Worm (Caenorhabditis elegans) whole organism, L4 larva: ENCODE measurements around the gene fut-1.

Experiments used
- F10B5.3 ChIP-seq: sonication (generic microtip); optimal IDR thresholded peaks from 2 replicates; lab custom pipeline; 2016; ENCODE audit warnings: mild to moderate bottlenecking, missing genetic modification characterization, missing compliant biosample characterization
- F26F4.8 ChIP-seq: fragments of 200-800 bp; sonication (Bioruptor generic); conservative IDR thresholded peaks from 2 replicates; pipeline ENCODE4 v1.3.6; 2022; ENCODE audit warnings: missing genetic modification characterization, missing compliant biosample characterization
- F37D6.2 ChIP-seq: sonication (generic microtip); optimal IDR thresholded peaks from 2 replicates; lab custom pipeline; 2016; ENCODE audit warnings: mild to moderate bottlenecking, missing genetic modification characterization, missing compliant biosample characterization
- T20F7.1 ChIP-seq: fragments of 200-800 bp; sonication (Bioruptor generic); optimal IDR thresholded peaks from 2 replicates; lab custom pipeline; 2018; ENCODE audit warnings: mild to moderate bottlenecking, missing genetic modification characterization, missing compliant biosample characterization
- aha-1 ChIP-seq: fragments of 150-350 bp; peaks from one replicate; lab custom pipeline; 2014; ENCODE audit warnings: missing biosample characterization, missing genetic modification characterization
- ama-1 ChIP-seq: fragments of 150-350 bp; optimal IDR thresholded peaks from 2 replicates; lab custom pipeline; 2014; ENCODE audit warnings: inconsistent platforms, mixed read lengths
- arid-1 ChIP-seq: fragments of 200-800 bp; sonication (Bioruptor generic); conservative IDR thresholded peaks from 2 replicates; pipeline ENCODE4 v1.3.6; 2022; ENCODE audit warnings: missing genetic modification reagents, missing genetic modification characterization, missing compliant biosample characterization
- attf-4 ChIP-seq: sonication (generic microtip); optimal IDR thresholded peaks from 3 replicates; lab custom pipeline; 2017; ENCODE audit warnings: missing biosample characterization, missing genetic modification characterization
- ceh-44 ChIP-seq: fragments of 200-800 bp; sonication (Bioruptor generic); IDR thresholded peaks from 2 replicates; pipeline ENCODE4 v1.3.6; 2022; ENCODE audit warnings: missing genetic modification reagents, missing genetic modification characterization, missing compliant biosample characterization
- daf-19 ChIP-seq: fragments of 200-800 bp; sonication (Bioruptor generic); conservative IDR thresholded peaks from 2 replicates; pipeline ENCODE4 v1.3.6; 2022; ENCODE audit warnings: missing genetic modification characterization, missing compliant biosample characterization
- fkh-10 ChIP-seq: fragments of 150-350 bp; optimal IDR thresholded peaks from 2 replicates; lab custom pipeline; 2014; ENCODE audit warnings: missing biosample characterization, missing genetic modification reagents, missing genetic modification characterization
- fos-1 ChIP-seq: fragments of 150-350 bp; optimal IDR thresholded peaks from 2 replicates; lab custom pipeline; 2014; ENCODE audit warnings: missing biosample characterization, missing genetic modification characterization
- hif-1 ChIP-seq, 2 experiments: sonication (generic microtip); optimal IDR thresholded peaks; 2 replicates each; lab custom pipeline; 2016 to 2017; ENCODE audit warnings: missing compliant biosample characterization in 2 of 2, missing genetic modification characterization in 2 of 2, missing genetic modification reagents in 2 of 2, missing genotype in 2 of 2, mild to moderate bottlenecking in 1 of 2
- hlh-11 ChIP-seq: fragments of 200-800 bp; sonication (Bioruptor generic); optimal IDR thresholded peaks from 2 replicates; lab custom pipeline; 2018; ENCODE audit warnings: mild to moderate bottlenecking, missing genetic modification characterization, missing compliant biosample characterization
- hmg-1.1 ChIP-seq: fragments of 200-800 bp; sonication (Bioruptor generic); IDR thresholded peaks from 2 replicates; pipeline ENCODE4 v1.3.6; 2022; ENCODE audit warnings: missing genetic modification reagents, missing genetic modification characterization, missing compliant biosample characterization
- lim-7 ChIP-seq: fragments of 200-800 bp; sonication (Bioruptor generic); IDR thresholded peaks from 2 replicates; pipeline ENCODE4 v1.3.6; 2022; ENCODE audit warnings: missing genetic modification characterization, missing compliant biosample characterization
- lir-3 ChIP-seq: sonication (generic microtip); optimal IDR thresholded peaks from 2 replicates; lab custom pipeline; 2016; ENCODE audit warnings: mild to moderate bottlenecking, missing genetic modification characterization, missing compliant biosample characterization
- mep-1 ChIP-seq: fragments of 150-350 bp; sonication (generic microtip); optimal IDR thresholded peaks from 3 replicates; lab custom pipeline; 2014; ENCODE audit warnings: missing biosample characterization, missing genetic modification characterization
- mes-2 ChIP-seq: sonication (generic microtip); optimal IDR thresholded peaks from 2 replicates; lab custom pipeline; 2016; ENCODE audit warnings: missing genotype, mild to moderate bottlenecking, missing genetic modification characterization, missing compliant biosample characterization; ENCODE audit not compliant: poor library complexity, severe bottlenecking
- mxl-2 ChIP-seq: fragments of 200-800 bp; sonication (Bioruptor generic); conservative IDR thresholded peaks from 2 replicates; pipeline ENCODE4 v1.3.6; 2022; ENCODE audit warnings: missing genetic modification reagents, missing genetic modification characterization, missing compliant biosample characterization
- nhr-11 ChIP-seq: fragments of 150-350 bp; optimal IDR thresholded peaks from 2 replicates; lab custom pipeline; 2014; ENCODE audit warnings: missing biosample characterization, missing genetic modification characterization
- nhr-28 ChIP-seq: fragments of 150-350 bp; optimal IDR thresholded peaks from 2 replicates; lab custom pipeline; 2014; ENCODE audit warnings: missing biosample characterization, missing genetic modification characterization
- nhr-41 ChIP-seq: fragments of 200-800 bp; sonication (Bioruptor generic); IDR thresholded peaks from 2 replicates; pipeline ENCODE4 v1.3.6; 2022; ENCODE audit warnings: missing genetic modification reagents, missing genetic modification characterization, missing compliant biosample characterization
- nhr-42 ChIP-seq: fragments of 200-800 bp; sonication (Bioruptor generic); IDR thresholded peaks from 2 replicates; pipeline ENCODE4 v1.3.6; 2022; ENCODE audit warnings: missing genetic modification characterization, missing compliant biosample characterization
- nhr-48 ChIP-seq: sonication (generic microtip); optimal IDR thresholded peaks from 2 replicates; lab custom pipeline; 2016; ENCODE audit warnings: mild to moderate bottlenecking, missing genetic modification characterization, missing compliant biosample characterization
- rbr-2 ChIP-seq: sonication (generic microtip); optimal IDR thresholded peaks from 2 replicates; lab custom pipeline; 2016; ENCODE audit warnings: missing genotype, missing genetic modification characterization, missing compliant biosample characterization
- set-16 ChIP-seq: fragments of 200-800 bp; sonication (Bioruptor generic); IDR thresholded peaks from 2 replicates; pipeline ENCODE4 v1.3.6; 2022; ENCODE audit warnings: missing genetic modification reagents, missing genetic modification characterization, missing compliant biosample characterization
- snpc-1.2 ChIP-seq: fragments of 200-800 bp; sonication (Bioruptor generic); IDR thresholded peaks from 2 replicates; pipeline ENCODE4 v1.3.6; 2022; ENCODE audit warnings: missing genetic modification reagents, missing genetic modification characterization, missing compliant biosample characterization
- spr-3 ChIP-seq: fragments of 200-800 bp; sonication (Bioruptor generic); optimal IDR thresholded peaks from 2 replicates; lab custom pipeline; 2018; ENCODE audit warnings: mild to moderate bottlenecking, missing genetic modification characterization, missing compliant biosample characterization
- tag-97 ChIP-seq: fragments of 200-800 bp; sonication (Bioruptor generic); IDR thresholded peaks from 2 replicates; pipeline ENCODE4 v1.3.6; 2022; ENCODE audit warnings: missing genetic modification characterization, missing compliant biosample characterization
- unc-130 ChIP-seq: sonication (generic microtip); optimal IDR thresholded peaks from 2 replicates; lab custom pipeline; 2016; ENCODE audit warnings: missing genetic modification reagents, missing genetic modification characterization, missing compliant biosample characterization
- unc-39 ChIP-seq: sonication (generic microtip); optimal IDR thresholded peaks from 2 replicates; lab custom pipeline; 2017; ENCODE audit warnings: missing biosample characterization, missing genetic modification characterization
- unc-62 ChIP-seq, 3 experiments: fragments of 150-350 bp in 1 of 3; sonication (generic microtip); optimal IDR thresholded peaks in 2 of 3; peaks in 1 of 3; 1 replicate in 1 of 3; 2 replicates in 2 of 3; lab custom pipeline; 2014 to 2017; ENCODE audit warnings: missing biosample characterization in 3 of 3, missing genetic modification characterization in 3 of 3, missing genetic modification reagents in 3 of 3, missing genotype in 1 of 3

Gene fut-1

DNA sequence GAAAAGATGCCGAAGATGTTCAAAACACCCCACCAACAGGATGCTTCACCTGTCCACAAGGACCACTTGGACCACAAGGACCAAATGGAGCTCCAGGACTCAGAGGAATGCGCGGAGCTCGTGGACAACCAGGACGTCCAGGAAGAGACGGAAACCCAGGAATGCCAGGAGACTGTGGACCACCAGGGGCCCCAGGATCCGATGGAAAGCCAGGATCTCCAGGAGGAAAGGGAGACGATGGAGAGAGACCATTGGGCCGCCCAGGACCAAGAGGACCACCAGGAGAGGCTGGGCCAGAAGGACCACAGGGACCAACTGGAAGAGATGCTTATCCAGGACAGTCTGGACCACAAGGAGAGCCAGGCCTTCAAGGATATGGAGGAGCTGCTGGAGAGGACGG is 25.8 kb downstream of the fut-1 start:
- TF ChIP-seq mes-2 (tag; lab: Kevin White, UChicago) (no peak), set-16 (GFP tag; lab: Robert Waterston, UW) (peak; percentile 91), nhr-42 (0 out of 2 replicates have a peak, but pooled peaks have one; percentile 7), ceh-44 (GFP tag; lab: Robert Waterston, UW) (no peak), F26F4.8 (GFP tag; lab: Robert Waterston, UW) (0 out of 2 replicates have a peak, but pooled peaks have one; percentile 29)
- TF ChIP-seq, all 104 proteins: peak for 3

DNA sequence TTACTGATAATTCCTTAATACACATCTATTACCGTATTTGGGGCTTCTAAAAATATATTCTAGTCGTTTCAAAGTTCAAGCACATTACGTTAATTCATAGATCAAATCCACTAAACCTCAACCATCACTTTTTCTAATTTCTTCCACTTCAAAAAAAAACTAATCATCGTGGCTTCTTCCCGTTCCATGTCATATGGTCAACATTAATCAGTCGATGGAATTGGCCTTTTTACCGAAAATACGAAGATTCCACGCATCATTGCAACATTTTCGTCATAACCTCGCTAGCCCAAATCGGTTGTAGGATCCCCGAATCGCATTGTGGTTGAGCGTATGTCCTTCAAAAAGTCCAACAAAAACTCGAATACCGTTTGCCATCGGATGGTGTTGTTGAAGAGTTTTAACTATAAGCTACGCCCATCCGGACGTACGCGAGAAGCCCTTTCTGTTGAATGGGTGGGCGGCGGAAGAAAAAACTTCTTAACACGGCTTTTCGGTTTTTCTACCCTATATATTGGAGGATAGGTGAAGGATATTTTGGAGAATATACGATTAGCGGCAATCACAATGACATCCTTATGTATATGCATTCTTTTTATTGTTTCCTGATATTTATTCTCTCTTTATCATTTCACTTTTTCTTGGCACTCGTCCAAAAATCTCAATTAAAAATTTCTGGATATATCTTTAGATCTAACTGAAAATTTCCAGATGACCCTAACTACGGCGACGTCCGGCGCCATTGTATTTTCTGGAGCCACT is 26.9 kb downstream of the fut-1 start, which contains the start of gene rol-6:
rol-6 (plus strand) TSS at position 712 of the 762 bp plus-strand sequence.
- TF ChIP-seq nhr-42 (no peak), mxl-2 (GFP tag; lab: Robert Waterston, UW) (no peak), lim-7 (GFP tag; lab: Robert Waterston, UW) (no peak), aha-1 (tag; lab: Kevin White, UChicago) (peak; percentile 85), unc-39 (tag; lab: Kevin White, UChicago) (no peak), tag-97 (no peak), nhr-48 (tag; lab: Kevin White, UChicago) (no peak), fkh-10 (GFP tag; lab: Kevin White, UChicago) (no peak), nhr-28 (tag; lab: Kevin White, UChicago) (peak; percentile 30), hmg-1.1 (no peak), hif-1 (tag; optimal IDR thresholded peaks at IDR 0.05; lab: Kevin White, UChicago) (no peak), attf-4 (no peak), arid-1 (GFP tag; lab: Robert Waterston, UW) (no peak), hlh-11 (tag; lab: Kevin White, UChicago) (peak; percentile 17)
- TF ChIP-seq, all 104 proteins: peak for 3

ce11 chrII:8731736-8732229 is 27.6 kb downstream of the fut-1 start:
- TF ChIP-seq snpc-1.2 (no peak), F10B5.3 (no peak), nhr-48 (tag; lab: Kevin White, UChicago) (no peak), nhr-28 (tag; lab: Kevin White, UChicago) (peak; percentile 4), nhr-41 (GFP tag; lab: Robert Waterston, UW) (no peak), ama-1 (lab: Kevin White, UChicago) (no peak), F37D6.2 (tag; lab: Kevin White, UChicago) (no peak), rbr-2 (tag; lab: Kevin White, UChicago) (no peak), attf-4 (no peak), hlh-11 (tag; lab: Kevin White, UChicago) (peak; percentile 13), daf-19 (no peak)

DNA sequence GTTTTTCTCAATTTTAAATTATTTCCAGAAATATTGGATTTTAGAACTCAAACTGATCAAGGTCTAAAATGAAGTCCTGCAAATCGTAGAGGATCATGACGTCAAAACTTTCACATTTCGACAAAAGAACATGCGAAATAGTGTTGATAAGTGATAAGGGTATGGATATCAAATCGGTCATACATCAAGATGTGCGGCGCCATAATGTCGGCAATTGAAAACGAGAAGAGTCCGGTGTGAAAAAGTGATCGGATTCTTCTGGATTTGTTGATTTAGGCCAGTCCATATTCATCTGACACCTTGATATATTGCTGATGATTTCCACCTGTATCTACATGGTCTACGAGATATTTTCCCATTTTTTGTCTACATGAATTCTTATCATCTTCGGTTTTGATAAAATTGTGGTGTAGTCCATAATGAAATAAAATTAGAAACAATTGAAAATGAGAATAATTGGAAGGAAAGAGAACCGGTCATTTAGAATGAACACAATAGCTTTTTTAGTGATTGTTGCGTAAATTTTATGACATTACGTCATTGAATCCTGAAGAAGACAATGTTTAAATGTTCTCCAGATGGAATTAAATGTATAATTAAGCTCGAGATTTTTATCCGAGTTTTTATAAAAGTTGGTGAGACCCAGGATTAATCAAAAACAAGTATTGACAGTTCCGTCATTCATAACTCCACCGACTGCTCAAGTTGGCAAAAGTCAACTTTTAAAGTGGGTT is 28.3 kb downstream of the fut-1 start:
- TF ChIP-seq hlh-11 (tag; lab: Kevin White, UChicago), result peak; percentile 29
- no peak for TF ChIP-seq lir-3
- peak; percentile 42 for TF ChIP-seq aha-1 (tag; lab: Kevin White, UChicago)
- TF ChIP-seq nhr-11, result no peak
- no peak for TF ChIP-seq spr-3 (GFP tag; lab: Kevin White, UChicago)
- TF ChIP-seq nhr-28 (tag; lab: Kevin White, UChicago), result peak; percentile 47
- TF ChIP-seq, all 104 proteins: peak for 3

- TF ChIP-seq nhr-28 (tag; lab: Kevin White, UChicago) (peak; percentile 26), mep-1 (no peak), aha-1 (tag; lab: Kevin White, UChicago) (peak; percentile 82), fos-1 (no peak), unc-62 (GFP tag; optimal IDR thresholded peaks at IDR 0.05 in 1 of 2; lab: Kevin White, UChicago) (peak in 1 of 2 experiments; percentile 56), unc-62 (tag; optimal IDR thresholded peaks at IDR 0.05; lab: Kevin White, UChicago) (no peak), T20F7.1 (GFP tag; lab: Kevin White, UChicago) (no peak), unc-130 (no peak)
These were observed 29.1 kb downstream of the fut-1 start for ce11 chrII:8730281-8730680.
